Worm (Caenorhabditis elegans) whole organism, early embryonic: Measurements from ENCODE around the gene tab-1.

Source experiments
- B0310.2 ChIP-seq: sonication (generic microtip); optimal IDR thresholded peaks from 2 replicates; lab custom pipeline; 2016; ENCODE audit warnings: mild to moderate bottlenecking, missing genetic modification characterization, missing compliant biosample characterization
- F13C5.2 ChIP-seq: sonication (generic microtip); optimal IDR thresholded peaks from 2 replicates; lab custom pipeline; 2017; ENCODE audit warnings: mild to moderate bottlenecking, missing genetic modification characterization, inconsistent platforms, missing compliant biosample characterization
- aly-1 ChIP-seq: sonication (generic microtip); optimal IDR thresholded peaks from 2 replicates; lab custom pipeline; 2016; ENCODE audit warnings: missing genetic modification characterization, missing compliant biosample characterization
- ama-1 ChIP-seq: fragments of 150-350 bp; optimal IDR thresholded peaks from 2 replicates; lab custom pipeline; 2014
- ceh-13 ChIP-seq: fragments of 200-800 bp; sonication (Bioruptor generic); optimal IDR thresholded peaks from 2 replicates; lab custom pipeline; 2018; ENCODE audit warnings: mild to moderate bottlenecking, missing genetic modification characterization, missing compliant biosample characterization
- ceh-36 ChIP-seq: sonication (generic microtip); optimal IDR thresholded peaks from 2 replicates; lab custom pipeline; 2016; ENCODE audit warnings: missing genetic modification characterization, inconsistent platforms, missing compliant biosample characterization
- ets-7 ChIP-seq: sonication (generic microtip); optimal IDR thresholded peaks from 2 replicates; lab custom pipeline; 2016; ENCODE audit warnings: missing genotype, missing genetic modification characterization, missing compliant biosample characterization
- flt-1 ChIP-seq: fragments of 200-800 bp; sonication (Bioruptor generic); IDR thresholded peaks from 2 replicates; pipeline ENCODE4 v1.3.6; 2022; ENCODE audit warnings: missing genetic modification characterization, missing compliant biosample characterization
- hmbx-1 ChIP-seq: sonication (generic microtip); optimal IDR thresholded peaks from 2 replicates; lab custom pipeline; 2016; ENCODE audit warnings: mild to moderate bottlenecking, missing genetic modification characterization, missing compliant biosample characterization
- hmg-4 ChIP-seq: fragments of 200-800 bp; sonication (Bioruptor generic); optimal IDR thresholded peaks from 2 replicates; lab custom pipeline; 2018; ENCODE audit warnings: mild to moderate bottlenecking, missing genetic modification characterization, missing compliant biosample characterization
- hnd-1 ChIP-seq: sonication (generic microtip); optimal IDR thresholded peaks from 2 replicates; lab custom pipeline; 2016; ENCODE audit warnings: missing genetic modification characterization, missing compliant biosample characterization
- pes-1 ChIP-seq: fragments of 200-800 bp; sonication (Bioruptor generic); IDR thresholded peaks from 2 replicates; pipeline ENCODE4 v1.3.6; 2022; ENCODE audit warnings: missing genetic modification reagents, missing genetic modification characterization, missing compliant biosample characterization
- scrt-1 ChIP-seq: fragments of 200-800 bp; sonication (Bioruptor generic); IDR thresholded peaks from 2 replicates; pipeline ENCODE4 v1.3.6; 2022; ENCODE audit warnings: missing genetic modification characterization, missing compliant biosample characterization
- sea-1 ChIP-seq: fragments of 200-800 bp; sonication (Bioruptor generic); conservative IDR thresholded peaks from 2 replicates; pipeline ENCODE4 v1.3.6; 2022; ENCODE audit warnings: missing genetic modification characterization, missing compliant biosample characterization
- tbx-11 ChIP-seq: fragments of 200-800 bp; sonication (Bioruptor generic); IDR thresholded peaks from 2 replicates; pipeline ENCODE4 v1.3.6; 2022; ENCODE audit warnings: missing genetic modification characterization, missing compliant biosample characterization
- tbx-37 ChIP-seq: fragments of 200-800 bp; sonication (Bioruptor generic); conservative IDR thresholded peaks from 2 replicates; pipeline ENCODE4 v1.3.6; 2022; ENCODE audit warnings: missing genetic modification reagents, missing genetic modification characterization, missing compliant biosample characterization
- tra-4 ChIP-seq: sonication (generic microtip); optimal IDR thresholded peaks from 2 replicates; lab custom pipeline; 2017; ENCODE audit warnings: missing genetic modification characterization, missing compliant biosample characterization

tab-1 gene

ce11 chrII:6791891-6792290 lies 11.2 kb upstream of the tab-1 start, which contains the start of gene T13C2.2:
TSS of gene T13C2.2 (plus strand) at chrII:6792191.
- TF ChIP-seq tbx-37 (GFP tag; lab: Robert Waterston, UW) (no peak), ama-1 (no peak), aly-1 (no peak), ceh-36 (no peak), B0310.2 (no peak), hmbx-1 (no peak), hnd-1 (tag; lab: Kevin White, UChicago) (no peak), flt-1 (GFP tag; lab: Robert Waterston, UW) (no peak), tbx-11 (GFP tag; lab: Robert Waterston, UW) (no peak), ceh-13 (GFP tag; lab: Kevin White, UChicago) (no peak), scrt-1 (no peak), hmg-4 (GFP tag; lab: Kevin White, UChicago) (no peak), pes-1 (GFP tag; lab: Robert Waterston, UW) (no peak), sea-1 (GFP tag; lab: Robert Waterston, UW) (no peak), tra-4 (tag; lab: Kevin White, UChicago) (no peak), F13C5.2 (tag; lab: Kevin White, UChicago) (no peak), ets-7 (tag; lab: Kevin White, UChicago) (no peak)

ce11 chrII:6800104-6800711 lies 2.9 kb upstream of the tab-1 start, which contains the start of gene F31E8.4:
TSS of gene F31E8.4 (minus strand) at chrII:6800154.
- no peak for TF ChIP-seq sea-1 (GFP tag; lab: Robert Waterston, UW)
- TF ChIP-seq hmg-4 (GFP tag; lab: Kevin White, UChicago) = no peak
- no peak for TF ChIP-seq ama-1

ce11 chrII:6801262-6801661 lies 1.9 kb upstream of the tab-1 start:
- TF ChIP-seq hmbx-1 = no peak
- TF ChIP-seq ceh-36 = peak; percentile 75

- TF ChIP-seq tra-4 (tag; lab: Kevin White, UChicago) = no peak
- no peak for TF ChIP-seq scrt-1
- no peak for TF ChIP-seq ama-1
- no peak for TF ChIP-seq sea-1 (GFP tag; lab: Robert Waterston, UW)
- no peak for TF ChIP-seq ceh-13 (GFP tag; lab: Kevin White, UChicago)
- TF ChIP-seq F13C5.2 (tag; lab: Kevin White, UChicago) = no peak
- TF ChIP-seq tbx-11 (GFP tag; lab: Robert Waterston, UW) = no peak
- no peak for TF ChIP-seq tbx-37 (GFP tag; lab: Robert Waterston, UW)
- TF ChIP-seq ets-7 (tag; lab: Kevin White, UChicago) = no peak
- no peak for TF ChIP-seq hnd-1 (tag; lab: Kevin White, UChicago)
- TF ChIP-seq B0310.2 = no peak
- no peak for TF ChIP-seq flt-1 (GFP tag; lab: Robert Waterston, UW)
- TF ChIP-seq hmbx-1 = no peak
- no peak for TF ChIP-seq pes-1 (GFP tag; lab: Robert Waterston, UW)
- TF ChIP-seq hmg-4 (GFP tag; lab: Kevin White, UChicago) = no peak
- TF ChIP-seq aly-1 = no peak
- TF ChIP-seq ceh-36 = no peak
These were observed 4.0 kb downstream of the tab-1 start, which contains the start of gene F31E8.5 for ce11 chrII:6807162-6807561. TSS of gene F31E8.5 (minus strand) at chrII:6807262.

ce11 chrII:6808539-6808938 lies 5.4 kb downstream of the tab-1 start:
- TF ChIP-seq hnd-1 (tag; lab: Kevin White, UChicago) = no peak

ce11 chrII:6810663-6811062 lies 7.5 kb downstream of the tab-1 start, which contains the start of gene snt-1:
TSS of gene snt-1 (plus strand) at chrII:6810963.
- no peak for TF ChIP-seq scrt-1
- TF ChIP-seq pes-1 (GFP tag; lab: Robert Waterston, UW) = no peak
- TF ChIP-seq aly-1 = no peak
- TF ChIP-seq hmg-4 (GFP tag; lab: Kevin White, UChicago) = no peak
- TF ChIP-seq sea-1 (GFP tag; lab: Robert Waterston, UW) = no peak
- no peak for TF ChIP-seq hmbx-1
- TF ChIP-seq ceh-13 (GFP tag; lab: Kevin White, UChicago) = no peak
- TF ChIP-seq ceh-36 = no peak
- TF ChIP-seq B0310.2 = no peak
- no peak for TF ChIP-seq tbx-11 (GFP tag; lab: Robert Waterston, UW)
- no peak for TF ChIP-seq ets-7 (tag; lab: Kevin White, UChicago)
- no peak for TF ChIP-seq tra-4 (tag; lab: Kevin White, UChicago)
- no peak for TF ChIP-seq flt-1 (GFP tag; lab: Robert Waterston, UW)
- no peak for TF ChIP-seq tbx-37 (GFP tag; lab: Robert Waterston, UW)
- no peak for TF ChIP-seq ama-1
- TF ChIP-seq F13C5.2 (tag; lab: Kevin White, UChicago) = no peak
- no peak for TF ChIP-seq hnd-1 (tag; lab: Kevin White, UChicago)

- no peak for TF ChIP-seq ceh-13 (GFP tag; lab: Kevin White, UChicago)
- TF ChIP-seq sea-1 (GFP tag; lab: Robert Waterston, UW) = no peak
- TF ChIP-seq aly-1 = no peak
- TF ChIP-seq flt-1 (GFP tag; lab: Robert Waterston, UW) = no peak
- no peak for TF ChIP-seq F13C5.2 (tag; lab: Kevin White, UChicago)
- TF ChIP-seq ceh-36 = no peak
- TF ChIP-seq B0310.2 = no peak
- no peak for TF ChIP-seq pes-1 (GFP tag; lab: Robert Waterston, UW)
- TF ChIP-seq ama-1 = no peak
- no peak for TF ChIP-seq tbx-37 (GFP tag; lab: Robert Waterston, UW)
- TF ChIP-seq tra-4 (tag; lab: Kevin White, UChicago) = no peak
- no peak for TF ChIP-seq hnd-1 (tag; lab: Kevin White, UChicago)
- TF ChIP-seq ets-7 (tag; lab: Kevin White, UChicago) = no peak
- TF ChIP-seq hmg-4 (GFP tag; lab: Kevin White, UChicago) = no peak
- no peak for TF ChIP-seq scrt-1
- TF ChIP-seq hmbx-1 = no peak
These were observed 9.4 kb downstream of the tab-1 start for ce11 chrII:6812514-6812913.

ce11 chrII:6816324-6816723 lies 13.2 kb downstream of the tab-1 start:
- TF ChIP-seq tbx-37 (GFP tag; lab: Robert Waterston, UW) = no peak
- TF ChIP-seq hmg-4 (GFP tag; lab: Kevin White, UChicago) = no peak
- TF ChIP-seq ets-7 (tag; lab: Kevin White, UChicago) = no peak
- no peak for TF ChIP-seq F13C5.2 (tag; lab: Kevin White, UChicago)
- TF ChIP-seq aly-1 = no peak
- TF ChIP-seq ama-1 = no peak
- TF ChIP-seq flt-1 (GFP tag; lab: Robert Waterston, UW) = no peak
- no peak for TF ChIP-seq sea-1 (GFP tag; lab: Robert Waterston, UW)
- no peak for TF ChIP-seq tbx-11 (GFP tag; lab: Robert Waterston, UW)
- TF ChIP-seq B0310.2 = no peak
- no peak for TF ChIP-seq pes-1 (GFP tag; lab: Robert Waterston, UW)
- TF ChIP-seq ceh-36 = no peak
